Worm (Caenorhabditis elegans): ENCODE data around the gene scl-18.

scl-18 gene

ce11 chrIV:11748852-11749251 is 5.4 kb downstream of the scl-18 start, which contains the start of gene T12A7.6 (continued):
- TF ChIP-seq nhr-84 (tag; optimal IDR thresholded peaks at IDR 0.05) = no peak

- no peak for TF ChIP-seq elt-2 (tag; optimal IDR thresholded peaks at IDR 0.05)
- no peak for TF ChIP-seq nhr-20 (tag; optimal IDR thresholded peaks at IDR 0.05)
- TF ChIP-seq pqm-1 (tag; optimal IDR thresholded peaks at IDR 0.05) = no peak
- TF ChIP-seq F16B12.6 (tag; optimal IDR thresholded peaks at IDR 0.05) = no peak
- no peak for TF ChIP-seq nhr-71 (tag; optimal IDR thresholded peaks at IDR 0.05)
- no peak for TF ChIP-seq lin-15B (tag; optimal IDR thresholded peaks at IDR 0.05)
- TF ChIP-seq elt-3 (tag; optimal IDR thresholded peaks at IDR 0.05) = no peak
- TF ChIP-seq nhr-19 (GFP tag; conservative IDR thresholded peaks at IDR 0.05) = no peak
Measured at ce11 chrIV:11745340-11745739, 8.9 kb downstream of the scl-18 start, which contains the start of gene gem-4. gem-4 (plus strand) TSS chrIV:11745640.

ce11 chrIV:11744287-11744686 is 9.9 kb downstream of the scl-18 start:
- no peak for TF ChIP-seq ets-5 (GFP tag; IDR thresholded peaks at IDR 0.05)
- TF ChIP-seq irx-1 (tag; optimal IDR thresholded peaks at IDR 0.05) = no peak
- TF ChIP-seq lin-14 (GFP tag; optimal IDR thresholded peaks at IDR 0.05) = peak; percentile 62
- peak; percentile 55 for TF ChIP-seq nhr-71 (tag; optimal IDR thresholded peaks at IDR 0.05)
- TF ChIP-seq ceh-90 (tag; optimal IDR thresholded peaks at IDR 0.05) = no peak
- no peak for TF ChIP-seq ceh-63 (GFP tag; optimal IDR thresholded peaks at IDR 0.05)
- no peak for TF ChIP-seq nhr-47 (tag; optimal IDR thresholded peaks at IDR 0.05)

- TF ChIP-seq alr-1 (tag; optimal IDR thresholded peaks at IDR 0.05; ENCODE audit: borderline replicate concordance) (no peak), ceh-90 (tag; optimal IDR thresholded peaks at IDR 0.05) (no peak), pax-3 (tag; optimal IDR thresholded peaks at IDR 0.05) (no peak), tlp-1 (tag; optimal IDR thresholded peaks at IDR 0.05) (no peak), ztf-11 (tag; optimal IDR thresholded peaks at IDR 0.05) (no peak), fkh-8 (tag; optimal IDR thresholded peaks at IDR 0.05) (no peak), unc-62 (GFP tag; optimal IDR thresholded peaks at IDR 0.05) (no peak), mdl-1 (tag; optimal IDR thresholded peaks at IDR 0.05) (no peak), mef-2 (tag; optimal IDR thresholded peaks at IDR 0.05) (no peak), skn-1 (tag; optimal IDR thresholded peaks at IDR 0.05) (no peak), hlh-4 (tag; optimal IDR thresholded peaks at IDR 0.05) (no peak), C04F5.9 (tag; optimal IDR thresholded peaks at IDR 0.05) (no peak), nhr-84 (tag; optimal IDR thresholded peaks at IDR 0.05) (no peak), mab-9 (GFP tag; IDR thresholded peaks at IDR 0.05) (no peak), lin-14 (GFP tag; optimal IDR thresholded peaks at IDR 0.05) (no peak), vab-15 (tag; optimal IDR thresholded peaks at IDR 0.05) (no peak), sptf-1 (tag; optimal IDR thresholded peaks at IDR 0.05) (no peak), hpl-2 (GFP tag; optimal IDR thresholded peaks at IDR 0.05) (no peak), lin-35 (GFP tag; optimal IDR thresholded peaks at IDR 0.05) (no peak)
Measured at ce11 chrIV:11743813-11744212, 10.4 kb downstream of the scl-18 start.

ce11 chrIV:11742406-11742805 is 11.8 kb downstream of the scl-18 start, which contains the start of gene K01A6.5:
K01A6.5 (plus strand) TSS chrIV:11742706.
- TF ChIP-seq aha-1 (tag; optimal IDR thresholded peaks at IDR 0.05) (no peak), unc-86 (tag; optimal IDR thresholded peaks at IDR 0.05) (no peak), alr-1 (tag; optimal IDR thresholded peaks at IDR 0.05; ENCODE audit: borderline replicate concordance) (no peak), swsn-7 (tag; optimal IDR thresholded peaks at IDR 0.05) (no peak), hpl-2 (GFP tag; optimal IDR thresholded peaks at IDR 0.05) (no peak), pqm-1 (tag; optimal IDR thresholded peaks at IDR 0.05) (no peak), rnt-1 (tag; optimal IDR thresholded peaks at IDR 0.05) (no peak), tlp-1 (tag; optimal IDR thresholded peaks at IDR 0.05) (no peak), efl-3 (GFP tag; optimal IDR thresholded peaks at IDR 0.05) (no peak), dsc-1 (tag; optimal IDR thresholded peaks at IDR 0.05) (no peak), ceh-8 (GFP tag; optimal IDR thresholded peaks at IDR 0.05) (no peak), ceh-82 (tag; optimal IDR thresholded peaks at IDR 0.05) (no peak), nhr-19 (GFP tag; conservative IDR thresholded peaks at IDR 0.05) (no peak), unc-30 (tag; optimal IDR thresholded peaks at IDR 0.05) (no peak), skn-1 (tag; optimal IDR thresholded peaks at IDR 0.05) (no peak), egl-27 (tag; optimal IDR thresholded peaks at IDR 0.05) (no peak), elt-3 (tag; optimal IDR thresholded peaks at IDR 0.05) (no peak), nhr-71 (tag; optimal IDR thresholded peaks at IDR 0.05) (no peak)
